Worm (Caenorhabditis elegans): ENCODE measurements around the gene lact-8.

DNA sequence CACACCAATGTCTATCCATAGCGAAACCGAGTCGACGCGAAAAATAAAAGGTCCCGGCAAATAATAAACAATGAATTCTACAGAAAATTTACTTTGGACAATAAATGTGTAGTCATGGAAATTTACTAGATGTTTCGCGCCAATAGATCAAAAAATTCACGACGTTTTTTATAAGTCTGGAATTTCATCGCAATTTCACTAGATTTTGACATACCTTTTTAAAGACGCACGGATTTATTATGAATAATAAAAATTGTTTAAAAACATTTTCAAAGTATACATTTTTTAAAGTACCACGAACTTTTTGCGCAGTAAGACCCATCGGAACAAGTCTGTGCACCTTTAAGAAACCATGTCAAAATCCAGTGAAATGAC lies 17.4 kb downstream of the lact-8 start:
- no peak for TF ChIP-seq sea-1 (GFP tag; conservative IDR thresholded peaks at IDR 0.05)
- TF ChIP-seq B0310.2 (tag; optimal IDR thresholded peaks at IDR 0.05) = no peak
- no peak for TF ChIP-seq tra-4 (tag; optimal IDR thresholded peaks at IDR 0.05)
- no peak for TF ChIP-seq tbx-37 (GFP tag; conservative IDR thresholded peaks at IDR 0.05)
- TF ChIP-seq flt-1 (GFP tag; IDR thresholded peaks at IDR 0.05) = no peak
- TF ChIP-seq ama-1 (optimal IDR thresholded peaks at IDR 0.05) = no peak

Data from whole organism, early embryonic.